Worm (Caenorhabditis elegans) whole organism, midembryonic: ENCODE results near the gene cyp-33C5.

ENCODE experiments used
- T22C8.4 ChIP-seq: fragments of 200-800 bp; sonication (Bioruptor generic); IDR thresholded peaks from 2 replicates; pipeline ENCODE4 v1.3.6; 2022; ENCODE audit warnings: missing genetic modification characterization, missing compliant biosample characterization
- cog-1 ChIP-seq: sonication (generic microtip); optimal IDR thresholded peaks from 2 replicates; lab custom pipeline; 2016; ENCODE audit warnings: missing genetic modification characterization, missing compliant biosample characterization
- flt-1 ChIP-seq: fragments of 200-800 bp; sonication (Bioruptor generic); IDR thresholded peaks from 2 replicates; pipeline ENCODE4 v1.3.6; 2022; ENCODE audit warnings: missing genetic modification characterization, missing compliant biosample characterization
- klf-2 ChIP-seq: fragments of 200-800 bp; sonication (Bioruptor generic); conservative IDR thresholded peaks from 2 replicates; pipeline ENCODE4 v1.3.6; 2022; ENCODE audit warnings: missing genetic modification reagents, missing genetic modification characterization, missing compliant biosample characterization
- med-1 ChIP-seq: sonication (generic microtip); optimal IDR thresholded peaks from 2 replicates; lab custom pipeline; 2017; ENCODE audit warnings: missing genetic modification characterization, mild to moderate bottlenecking, missing compliant biosample characterization, antibody characterized with exemption, missing genetic modification reagents; ENCODE audit not compliant: insufficient read depth
- ref-1 ChIP-seq: fragments of 200-800 bp; sonication (Bioruptor generic); conservative IDR thresholded peaks from 2 replicates; pipeline ENCODE4 v1.3.6; 2022; ENCODE audit warnings: missing genetic modification reagents, missing genetic modification characterization, missing compliant biosample characterization
- tab-1 ChIP-seq: fragments of 200-800 bp; sonication (Bioruptor generic); IDR thresholded peaks from 2 replicates; pipeline ENCODE4 v1.3.6; 2022; ENCODE audit warnings: missing genetic modification characterization, missing compliant biosample characterization
- ztf-23 ChIP-seq: fragments of 200-800 bp; sonication (Bioruptor generic); IDR thresholded peaks from 2 replicates; pipeline ENCODE4 v1.3.6; 2022; ENCODE audit warnings: missing genetic modification reagents, missing genetic modification characterization, missing compliant biosample characterization
- ztf-29 ChIP-seq: fragments of 200-800 bp; sonication (Bioruptor generic); IDR thresholded peaks from 2 replicates; pipeline ENCODE4 v1.3.6; 2022; ENCODE audit warnings: missing genetic modification reagents, missing genetic modification characterization, missing compliant biosample characterization

The cyp-33C5 gene

ce11 chrV:2285107-2285506 is 40.3 kb downstream of the cyp-33C5 start, which contains the start of gene nhr-227:
Gene nhr-227 (plus strand): TSS chrV:2285432.
- no peak for TF ChIP-seq T22C8.4 (GFP tag; lab: Robert Waterston, UW)
- TF ChIP-seq klf-2 (GFP tag; lab: Robert Waterston, UW) = no peak
- TF ChIP-seq ztf-23 (GFP tag; lab: Robert Waterston, UW) = no peak
- no peak for TF ChIP-seq cog-1 (tag; lab: Kevin White, UChicago)
- no peak for TF ChIP-seq med-1 (GFP tag; lab: Kevin White, UChicago)
- no peak for TF ChIP-seq tab-1
- TF ChIP-seq ref-1 (GFP tag; lab: Robert Waterston, UW) = no peak
- no peak for TF ChIP-seq ztf-29 (GFP tag; lab: Robert Waterston, UW)
- no peak for TF ChIP-seq flt-1 (GFP tag; lab: Robert Waterston, UW)

ce11 chrV:2290329-2290728 is 45.5 kb downstream of the cyp-33C5 start, which contains the start of gene nhr-225:
Gene nhr-225 (minus strand): TSS chrV:2290474.
- TF ChIP-seq T22C8.4 (GFP tag; lab: Robert Waterston, UW) (no peak), cog-1 (tag; lab: Kevin White, UChicago) (no peak), med-1 (GFP tag; lab: Kevin White, UChicago) (no peak), flt-1 (GFP tag; lab: Robert Waterston, UW) (no peak), ztf-29 (GFP tag; lab: Robert Waterston, UW) (no peak), tab-1 (no peak), ref-1 (GFP tag; lab: Robert Waterston, UW) (no peak), ztf-23 (GFP tag; lab: Robert Waterston, UW) (no peak), klf-2 (GFP tag; lab: Robert Waterston, UW) (no peak)

ce11 chrV:2292240-2292639 is 47.4 kb downstream of the cyp-33C5 start, which contains the start of gene nhr-115:
Gene nhr-115 (plus strand): TSS chrV:2292540.
- no peak for TF ChIP-seq flt-1 (GFP tag; lab: Robert Waterston, UW)
- no peak for TF ChIP-seq ztf-23 (GFP tag; lab: Robert Waterston, UW)
- TF ChIP-seq ref-1 (GFP tag; lab: Robert Waterston, UW) = no peak
- TF ChIP-seq tab-1 = no peak
- TF ChIP-seq klf-2 (GFP tag; lab: Robert Waterston, UW) = no peak
- no peak for TF ChIP-seq ztf-29 (GFP tag; lab: Robert Waterston, UW)
- no peak for TF ChIP-seq med-1 (GFP tag; lab: Kevin White, UChicago)

DNA sequence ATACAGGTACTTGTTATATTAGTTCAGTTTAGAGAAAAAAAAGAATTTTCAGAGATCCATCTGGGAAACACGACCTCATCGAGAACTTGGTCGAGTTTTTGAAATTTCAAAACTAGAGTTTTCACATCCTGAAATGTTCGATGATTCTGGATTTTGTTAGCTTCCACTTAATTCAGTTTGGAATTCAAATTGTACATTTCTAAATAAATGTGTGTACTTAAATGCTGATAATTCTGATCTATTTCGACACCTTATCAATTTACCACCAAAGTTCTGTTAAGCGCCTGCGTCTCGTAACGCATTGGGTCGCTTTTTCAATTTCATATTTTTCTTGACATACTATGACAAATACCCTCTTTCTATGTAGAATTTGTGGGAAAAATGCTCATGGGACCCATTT is 49.8 kb downstream of the cyp-33C5 start, which contains the start of gene nhr-226:
TSS of gene nhr-226 (plus strand) at position 301 of the 400 bp plus-strand sequence.
- no peak for TF ChIP-seq ref-1 (GFP tag; lab: Robert Waterston, UW)
- no peak for TF ChIP-seq T22C8.4 (GFP tag; lab: Robert Waterston, UW)
- no peak for TF ChIP-seq ztf-23 (GFP tag; lab: Robert Waterston, UW)
- no peak for TF ChIP-seq flt-1 (GFP tag; lab: Robert Waterston, UW)
- TF ChIP-seq ztf-29 (GFP tag; lab: Robert Waterston, UW) = no peak
